Worm (Caenorhabditis elegans) whole organism, L1 larva: Measurements from ENCODE around the gene F48F7.6.
A peak's percentile ranks its signal among the peaks of the same experiment; 100 is the strongest.

ENCODE experiments used
- C16A3.4 ChIP-seq: fragments of 150-350 bp; optimal IDR thresholded peaks from 2 replicates; lab custom pipeline; 2014; ENCODE audit warnings: missing biosample characterization, missing genetic modification characterization
- F16B12.6 ChIP-seq: fragments of 150-350 bp; optimal IDR thresholded peaks from 2 replicates; lab custom pipeline; 2014; ENCODE audit warnings: missing biosample characterization, missing genetic modification characterization
- Y116A8C.19 ChIP-seq: sonication (generic microtip); optimal IDR thresholded peaks from 2 replicates; lab custom pipeline; 2016; ENCODE audit warnings: missing compliant biosample characterization, missing genetic modification characterization, borderline replicate concordance
- aha-1 ChIP-seq: fragments of 150-350 bp; optimal IDR thresholded peaks from 2 replicates; lab custom pipeline; 2014; ENCODE audit warnings: missing biosample characterization, missing genetic modification characterization
- ceh-82 ChIP-seq, 3 experiments: fragments of 150-350 bp in 1 of 3; sonication (generic microtip) in 2 of 3; optimal IDR thresholded peaks; 2 replicates each; lab custom pipeline; 2014 to 2017; ENCODE audit warnings: missing biosample characterization in 3 of 3, missing genetic modification characterization in 3 of 3
- ceh-88 ChIP-seq: fragments of 200-800 bp; sonication (Bioruptor generic); IDR thresholded peaks from 2 replicates; pipeline ENCODE4 v1.3.6; 2022; ENCODE audit warnings: missing genetic modification characterization, missing compliant biosample characterization
- ces-1 ChIP-seq: fragments of 150-350 bp; optimal IDR thresholded peaks from 2 replicates; lab custom pipeline; 2014; ENCODE audit warnings: missing biosample characterization, missing genetic modification reagents, missing genetic modification characterization
- dsc-1 ChIP-seq: sonication (generic microtip); optimal IDR thresholded peaks from 2 replicates; lab custom pipeline; 2016; ENCODE audit warnings: mild to moderate bottlenecking, missing genetic modification characterization, missing compliant biosample characterization
- efl-1 ChIP-seq, 4 experiments: fragments of 150-350 bp; optimal IDR thresholded peaks in 3 of 4; peaks in 1 of 4; 1 replicate in 1 of 4; 2 replicates in 3 of 4; lab custom pipeline; 2014; ENCODE audit warnings: missing biosample characterization in 2 of 4, missing genetic modification characterization in 2 of 4, missing genetic modification reagents in 2 of 4
- elt-2 ChIP-seq: sonication (generic microtip); optimal IDR thresholded peaks from 2 replicates; lab custom pipeline; 2016; ENCODE audit warnings: missing genetic modification characterization, mild to moderate bottlenecking, inconsistent platforms, missing compliant biosample characterization, missing genetic modification reagents
- elt-3 ChIP-seq, 6 experiments: fragments of 150-350 bp in 1 of 6; sonication (generic microtip); optimal IDR thresholded peaks; 2 replicates each; lab custom pipeline; 2017 to 2018; ENCODE audit warnings: missing biosample characterization in 6 of 6, missing genetic modification characterization in 6 of 6, inconsistent platforms in 1 of 6
- fkh-10 ChIP-seq: sonication (generic microtip); optimal IDR thresholded peaks from 2 replicates; lab custom pipeline; 2017; ENCODE audit warnings: missing biosample characterization, missing genetic modification reagents, missing genetic modification characterization
- fkh-4 ChIP-seq: sonication (generic microtip); optimal IDR thresholded peaks from 2 replicates; lab custom pipeline; 2016; ENCODE audit warnings: missing compliant biosample characterization, missing genetic modification characterization, borderline replicate concordance
- fkh-8 ChIP-seq: sonication (generic microtip); optimal IDR thresholded peaks from 2 replicates; lab custom pipeline; 2016; ENCODE audit warnings: mild to moderate bottlenecking, missing genetic modification characterization, missing compliant biosample characterization
- fos-1 ChIP-seq: fragments of 150-350 bp; optimal IDR thresholded peaks from 2 replicates; lab custom pipeline; 2014; ENCODE audit warnings: missing biosample characterization, missing genetic modification characterization
- hlh-4 ChIP-seq: sonication (generic microtip); optimal IDR thresholded peaks from 2 replicates; lab custom pipeline; 2016; ENCODE audit warnings: mild to moderate bottlenecking, missing genetic modification characterization, missing compliant biosample characterization
- lin-35 ChIP-seq, 2 experiments: fragments of 150-350 bp; optimal IDR thresholded peaks; 2 replicates each; lab custom pipeline; 2014; ENCODE audit warnings: missing biosample characterization in 2 of 2, missing genetic modification characterization in 2 of 2, missing genetic modification reagents in 2 of 2
- lin-39 ChIP-seq: fragments of 150-350 bp; optimal IDR thresholded peaks from 2 replicates; lab custom pipeline; 2014; ENCODE audit warnings: missing biosample characterization, missing genetic modification reagents, missing genetic modification characterization
- mab-9 ChIP-seq: fragments of 200-800 bp; sonication (Bioruptor generic); IDR thresholded peaks from 2 replicates; pipeline ENCODE4 v1.3.6; 2022; ENCODE audit warnings: missing genetic modification reagents, missing genetic modification characterization, missing compliant biosample characterization
- mdl-1 ChIP-seq, 2 experiments: fragments of 150-350 bp; optimal IDR thresholded peaks; 2 replicates each; lab custom pipeline; 2014 to 2017; ENCODE audit warnings: missing biosample characterization in 2 of 2, missing genetic modification characterization in 2 of 2, inconsistent platforms in 1 of 2
- mef-2 ChIP-seq: fragments of 150-350 bp; optimal IDR thresholded peaks from 2 replicates; lab custom pipeline; 2014; ENCODE audit warnings: missing biosample characterization, missing genetic modification characterization
- mep-1 ChIP-seq: fragments of 150-350 bp; optimal IDR thresholded peaks from 2 replicates; lab custom pipeline; 2014; ENCODE audit warnings: missing biosample characterization, missing genetic modification characterization
- nhr-19 ChIP-seq: fragments of 200-800 bp; sonication (Bioruptor generic); conservative IDR thresholded peaks from 2 replicates; pipeline ENCODE4 v1.3.6; 2022; ENCODE audit warnings: missing genetic modification characterization, missing compliant biosample characterization
- nhr-20 ChIP-seq: sonication (generic microtip); optimal IDR thresholded peaks from 2 replicates; lab custom pipeline; 2016; ENCODE audit warnings: mild to moderate bottlenecking, missing genetic modification characterization, missing compliant biosample characterization
- nhr-28 ChIP-seq: fragments of 150-350 bp; optimal IDR thresholded peaks from 2 replicates; lab custom pipeline; 2014; ENCODE audit warnings: missing biosample characterization, missing genetic modification characterization
- nhr-71 ChIP-seq: sonication (generic microtip); optimal IDR thresholded peaks from 2 replicates; lab custom pipeline; 2016; ENCODE audit warnings: mild to moderate bottlenecking, missing genetic modification characterization, moderate library complexity, missing compliant biosample characterization
- nhr-76 ChIP-seq: sonication (generic microtip); optimal IDR thresholded peaks from 2 replicates; lab custom pipeline; 2017; ENCODE audit warnings: missing biosample characterization, missing genetic modification characterization
- nhr-77 ChIP-seq: fragments of 150-350 bp; optimal IDR thresholded peaks from 2 replicates; lab custom pipeline; 2014; ENCODE audit warnings: missing biosample characterization, missing genetic modification characterization
- nhr-90 ChIP-seq: sonication (generic microtip); optimal IDR thresholded peaks from 2 replicates; lab custom pipeline; 2016; ENCODE audit warnings: mild to moderate bottlenecking, missing genetic modification characterization, missing compliant biosample characterization; ENCODE audit not compliant: poor library complexity
- pqm-1 ChIP-seq: sonication (generic microtip); optimal IDR thresholded peaks from 3 replicates; lab custom pipeline; 2017; ENCODE audit warnings: missing biosample characterization, missing genetic modification characterization
- snpc-4 ChIP-seq: fragments of 150-350 bp; optimal IDR thresholded peaks from 2 replicates; lab custom pipeline; 2014; ENCODE audit warnings: missing biosample characterization, missing genetic modification characterization
- snu-23 ChIP-seq: sonication (generic microtip); optimal IDR thresholded peaks from 2 replicates; lab custom pipeline; 2016; ENCODE audit warnings: missing genetic modification characterization, missing compliant biosample characterization
- sox-4 ChIP-seq: sonication (generic microtip); optimal IDR thresholded peaks from 2 replicates; lab custom pipeline; 2016; ENCODE audit warnings: missing genetic modification characterization, missing compliant biosample characterization
- sptf-1 ChIP-seq: fragments of 150-350 bp; optimal IDR thresholded peaks from 2 replicates; lab custom pipeline; 2014; ENCODE audit warnings: missing biosample characterization, missing genetic modification characterization
- swsn-7 ChIP-seq: sonication (generic microtip); optimal IDR thresholded peaks from 2 replicates; lab custom pipeline; 2016; ENCODE audit warnings: missing genetic modification characterization, missing compliant biosample characterization
- tbx-2 ChIP-seq: sonication (generic microtip); optimal IDR thresholded peaks from 2 replicates; lab custom pipeline; 2016; ENCODE audit warnings: missing genetic modification characterization, missing compliant biosample characterization
- tlp-1 ChIP-seq: fragments of 150-350 bp; optimal IDR thresholded peaks from 2 replicates; lab custom pipeline; 2014; ENCODE audit warnings: missing biosample characterization, missing genetic modification characterization
- unc-30 ChIP-seq: sonication (generic microtip); optimal IDR thresholded peaks from 2 replicates; lab custom pipeline; 2017; ENCODE audit warnings: missing biosample characterization, missing genetic modification characterization
- unc-86 ChIP-seq: sonication (generic microtip); optimal IDR thresholded peaks from 2 replicates; lab custom pipeline; 2016; ENCODE audit warnings: missing genetic modification characterization, missing compliant biosample characterization
- unc-98 ChIP-seq: fragments of 200-800 bp; sonication (Bioruptor generic); IDR thresholded peaks from 2 replicates; pipeline ENCODE4 v1.3.6; 2022; ENCODE audit warnings: missing genetic modification characterization, missing compliant biosample characterization
- vab-15 ChIP-seq: sonication (generic microtip); optimal IDR thresholded peaks from 2 replicates; lab custom pipeline; 2017; ENCODE audit warnings: missing genotype, mild to moderate bottlenecking, missing genetic modification characterization, missing compliant biosample characterization
- xbp-1 ChIP-seq: sonication (generic microtip); optimal IDR thresholded peaks from 2 replicates; lab custom pipeline; 2016; ENCODE audit warnings: missing genetic modification characterization, missing compliant biosample characterization
- zag-1 ChIP-seq: fragments of 150-350 bp; optimal IDR thresholded peaks from 2 replicates; lab custom pipeline; 2014; ENCODE audit warnings: missing biosample characterization, missing genetic modification characterization
- ztf-11 ChIP-seq, 2 experiments: sonication (generic microtip); optimal IDR thresholded peaks; 2 replicates each; lab custom pipeline; 2016 to 2017; ENCODE audit warnings: missing genetic modification characterization in 2 of 2, missing biosample characterization in 1 of 2, missing compliant biosample characterization in 1 of 2
- ztf-4 ChIP-seq: fragments of 150-350 bp; optimal IDR thresholded peaks from 2 replicates; lab custom pipeline; 2014; ENCODE audit warnings: missing biosample characterization, missing genetic modification characterization

Gene F48F7.6

DNA sequence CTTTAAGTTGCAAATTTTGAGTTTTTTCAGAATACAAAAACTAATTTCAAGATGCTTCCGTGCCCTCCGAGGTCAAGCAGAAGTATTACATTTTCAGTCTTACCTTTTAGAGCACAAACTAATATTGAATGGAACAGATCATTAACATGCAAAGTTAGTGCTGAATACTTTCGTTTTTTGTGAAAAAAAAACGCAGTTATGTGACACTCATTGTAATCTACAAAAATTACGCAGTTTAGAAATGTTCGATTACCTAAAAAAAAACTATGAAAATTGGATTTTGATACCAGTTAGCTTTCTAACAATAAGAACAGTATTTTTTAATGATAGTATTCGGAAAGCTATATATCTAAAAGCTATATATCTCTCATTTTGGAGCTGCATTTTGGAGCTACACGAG lies 35.8 kb upstream of the F48F7.6 start:
- TF ChIP-seq mab-9 (GFP tag; lab: Robert Waterston, UW) = no peak
- no peak for TF ChIP-seq fos-1 (tag; lab: Kevin White, UChicago)
- no peak for TF ChIP-seq nhr-19 (GFP tag; lab: Robert Waterston, UW)
- no peak for TF ChIP-seq dsc-1 (tag; lab: Kevin White, UChicago)
- no peak for TF ChIP-seq elt-3 (tag; optimal IDR thresholded peaks at IDR 0.05; lab: Kevin White, UChicago)
- no peak for TF ChIP-seq tbx-2 (tag; lab: Kevin White, UChicago)
- no peak for TF ChIP-seq snu-23 (GFP tag; lab: Kevin White, UChicago)
- no peak for TF ChIP-seq nhr-20 (tag; lab: Kevin White, UChicago)
- no peak for TF ChIP-seq Y116A8C.19 (tag; lab: Kevin White, UChicago)
- no peak for TF ChIP-seq lin-35 (GFP tag; optimal IDR thresholded peaks at IDR 0.05; lab: Kevin White, UChicago)
- no peak for TF ChIP-seq ceh-88 (GFP tag; lab: Robert Waterston, UW)
- no peak for TF ChIP-seq xbp-1 (tag; lab: Kevin White, UChicago)
- no peak for TF ChIP-seq unc-98 (GFP tag; lab: Robert Waterston, UW)
- no peak for TF ChIP-seq mep-1
- TF ChIP-seq elt-2 (tag; lab: Kevin White, UChicago) = no peak
- TF ChIP-seq ztf-11 (tag; optimal IDR thresholded peaks at IDR 0.05; lab: Kevin White, UChicago) = no peak
- no peak for TF ChIP-seq nhr-28 (tag; lab: Kevin White, UChicago)
- TF ChIP-seq nhr-76 (tag; lab: Kevin White, UChicago) = no peak
- no peak for TF ChIP-seq pqm-1 (tag; lab: Kevin White, UChicago)
- TF ChIP-seq aha-1 (tag; lab: Kevin White, UChicago) = no peak

ce11 chrX:13944184-13944583 lies 33.4 kb upstream of the F48F7.6 start:
- TF ChIP-seq snu-23 (GFP tag; lab: Kevin White, UChicago) = no peak
- no peak for TF ChIP-seq efl-1 (optimal IDR thresholded peaks at IDR 0.05; lab: Kevin White, UChicago)
- TF ChIP-seq efl-1 (GFP tag; optimal IDR thresholded peaks at IDR 0.05 in 1 of 2; lab: Kevin White, UChicago) = peak in 1 of 2 experiments; percentile 78
- TF ChIP-seq, all 84 proteins: peak for 1

DNA sequence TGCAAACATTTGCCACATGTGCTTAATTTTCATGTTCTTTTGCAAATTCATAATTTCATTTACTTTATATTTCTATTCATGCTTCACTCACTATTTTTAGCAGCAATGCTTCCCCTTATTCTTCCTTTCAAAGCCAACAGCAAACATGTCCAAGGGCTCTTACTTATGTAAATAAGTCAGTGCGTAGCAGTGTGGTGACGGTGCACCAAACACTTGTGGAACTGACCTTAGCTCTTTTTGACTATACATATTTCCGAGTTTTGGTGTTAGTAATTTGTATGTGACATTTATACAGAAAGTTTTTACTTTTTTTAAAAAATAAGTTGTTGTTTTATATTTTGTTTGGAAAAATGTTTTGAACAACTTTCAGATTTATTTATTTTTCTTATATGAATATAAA lies 32.5 kb upstream of the F48F7.6 start:
- no peak for TF ChIP-seq fkh-4
- TF ChIP-seq elt-3 (tag; optimal IDR thresholded peaks at IDR 0.05; lab: Kevin White, UChicago) = no peak
- no peak for TF ChIP-seq unc-86 (tag; lab: Kevin White, UChicago)
- no peak for TF ChIP-seq mef-2

DNA sequence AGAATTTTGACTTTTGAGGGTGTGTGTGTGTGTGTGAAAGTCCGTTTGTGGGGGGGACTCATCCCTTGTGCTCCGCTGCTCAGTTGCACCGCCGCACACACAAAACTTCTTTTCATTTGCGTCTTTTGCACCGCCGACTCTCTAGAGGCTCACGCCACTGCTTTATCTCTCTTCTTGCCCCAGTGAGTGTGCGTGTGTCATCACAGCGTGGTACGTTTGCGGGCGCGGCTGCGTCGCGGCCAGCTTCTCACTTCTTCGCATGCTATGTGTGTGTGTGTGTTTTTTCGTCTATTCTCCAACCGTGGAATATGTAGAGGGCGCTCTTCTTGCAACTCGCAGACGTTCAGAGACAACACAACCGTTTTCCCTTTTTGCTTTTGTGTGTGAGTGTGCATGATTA lies 32.1 kb upstream of the F48F7.6 start:
- no peak for TF ChIP-seq nhr-90
- TF ChIP-seq pqm-1 (tag; lab: Kevin White, UChicago) = no peak
- peak; percentile 82 for TF ChIP-seq fkh-8 (tag; lab: Kevin White, UChicago)
- peak; percentile 83 for TF ChIP-seq fkh-10 (GFP tag; lab: Kevin White, UChicago)
- TF ChIP-seq tlp-1 (tag; lab: Kevin White, UChicago) = no peak
- TF ChIP-seq unc-86 (tag; lab: Kevin White, UChicago) = peak; percentile 27
- peak; percentile 26 for TF ChIP-seq xbp-1 (tag; lab: Kevin White, UChicago)
- TF ChIP-seq ceh-82 (tag; optimal IDR thresholded peaks at IDR 0.05; lab: Kevin White, UChicago) = peak; percentile 40 to 87 (median 66)
- TF ChIP-seq zag-1 (tag; lab: Kevin White, UChicago) = no peak
- TF ChIP-seq mdl-1 (tag; optimal IDR thresholded peaks at IDR 0.05; lab: Kevin White, UChicago) = peak in 1 of 2 experiments; percentile 47
- no peak for TF ChIP-seq fos-1 (tag; lab: Kevin White, UChicago)
- TF ChIP-seq vab-15 = no peak
- peak; percentile 24 for TF ChIP-seq C16A3.4
- TF ChIP-seq snpc-4 (tag; lab: Kevin White, UChicago) = peak; percentile 81
- TF ChIP-seq snu-23 (GFP tag; lab: Kevin White, UChicago) = peak; percentile 62
- TF ChIP-seq nhr-28 (tag; lab: Kevin White, UChicago) = no peak
- no peak for TF ChIP-seq hlh-4 (tag; lab: Kevin White, UChicago)
- peak; percentile 46 for TF ChIP-seq nhr-19 (GFP tag; lab: Robert Waterston, UW)
- TF ChIP-seq lin-35 (GFP tag; optimal IDR thresholded peaks at IDR 0.05; lab: Kevin White, UChicago) = peak; percentile 23 to 38
- TF ChIP-seq sox-4 = no peak
- TF ChIP-seq nhr-20 (tag; lab: Kevin White, UChicago) = peak; percentile 17
- TF ChIP-seq F16B12.6 = no peak
- TF ChIP-seq fkh-4 = no peak
- TF ChIP-seq sptf-1 (tag; lab: Kevin White, UChicago) = no peak
- TF ChIP-seq swsn-7 (tag; lab: Kevin White, UChicago) = peak; percentile 54
- peak; percentile 52 for TF ChIP-seq tbx-2 (tag; lab: Kevin White, UChicago)
- no peak for TF ChIP-seq unc-30
- peak; percentile 73 for TF ChIP-seq nhr-71 (tag; lab: Kevin White, UChicago)
- no peak for TF ChIP-seq lin-39 (tag; lab: Kevin White, UChicago)
- TF ChIP-seq dsc-1 (tag; lab: Kevin White, UChicago) = peak; percentile 54
- no peak for TF ChIP-seq ztf-4 (tag; lab: Kevin White, UChicago)
- no peak for TF ChIP-seq ces-1 (GFP tag; lab: Kevin White, UChicago)
- TF ChIP-seq nhr-77 (tag; lab: Kevin White, UChicago) = no peak
- TF ChIP-seq mab-9 (GFP tag; lab: Robert Waterston, UW) = peak; percentile 69
- peak; percentile 19 for TF ChIP-seq mep-1
